Worm (Caenorhabditis elegans): ENCODE results near the gene phf-33.

- TF ChIP-seq ZK546.5 (tag; optimal IDR thresholded peaks at IDR 0.05) (no peak), fkh-10 (GFP tag; optimal IDR thresholded peaks at IDR 0.05) (no peak)
Observed at ce11 chrX:13290531-13290930, 11.8 kb upstream of the phf-33 start, which contains the start of gene R04D3.3.

Measured in whole organism, L4 larva.